Worm (Caenorhabditis elegans) whole organism, L1 larva: ENCODE measurements around the gene sox-4.

Experiments used
- efl-1 ChIP-seq, 4 experiments: fragments of 150-350 bp; optimal IDR thresholded peaks in 3 of 4; peaks in 1 of 4; 1 replicate in 1 of 4; 2 replicates in 3 of 4; lab custom pipeline; 2014; ENCODE audit warnings: missing biosample characterization in 2 of 4, missing genetic modification characterization in 2 of 4, missing genetic modification reagents in 2 of 4
- jun-1 ChIP-seq: fragments of 150-350 bp; optimal IDR thresholded peaks from 2 replicates; lab custom pipeline; 2014; ENCODE audit warnings: missing biosample characterization, missing genetic modification reagents, missing genetic modification characterization
- lin-13 ChIP-seq: fragments of 150-350 bp; optimal IDR thresholded peaks from 2 replicates; lab custom pipeline; 2014; ENCODE audit warnings: missing biosample characterization, missing genetic modification reagents, missing genetic modification characterization
- nhr-11 ChIP-seq: fragments of 150-350 bp; optimal IDR thresholded peaks from 2 replicates; lab custom pipeline; 2014; ENCODE audit warnings: missing biosample characterization, missing genetic modification characterization
- nhr-12 ChIP-seq: sonication (generic microtip); optimal IDR thresholded peaks from 2 replicates; lab custom pipeline; 2017; ENCODE audit warnings: missing biosample characterization, missing genetic modification characterization
- nhr-28 ChIP-seq: fragments of 150-350 bp; optimal IDR thresholded peaks from 2 replicates; lab custom pipeline; 2014; ENCODE audit warnings: missing biosample characterization, missing genetic modification characterization
- nhr-76 ChIP-seq: sonication (generic microtip); optimal IDR thresholded peaks from 2 replicates; lab custom pipeline; 2017; ENCODE audit warnings: missing biosample characterization, missing genetic modification characterization
- unc-62 ChIP-seq: fragments of 150-350 bp; optimal IDR thresholded peaks from 2 replicates; lab custom pipeline; 2014; ENCODE audit warnings: missing biosample characterization, missing genetic modification reagents, missing genetic modification characterization
- unc-86 ChIP-seq: sonication (generic microtip); optimal IDR thresholded peaks from 2 replicates; lab custom pipeline; 2016; ENCODE audit warnings: missing genetic modification characterization, missing compliant biosample characterization
- ztf-11 ChIP-seq, 2 experiments: sonication (generic microtip); optimal IDR thresholded peaks; 2 replicates each; lab custom pipeline; 2016 to 2017; ENCODE audit warnings: missing genetic modification characterization in 2 of 2, missing biosample characterization in 1 of 2, missing compliant biosample characterization in 1 of 2

- TF ChIP-seq efl-1 (optimal IDR thresholded peaks at IDR 0.05; lab: Kevin White, UChicago) (no peak), efl-1 (GFP tag; optimal IDR thresholded peaks at IDR 0.05 in 1 of 2; lab: Kevin White, UChicago) (no peak), nhr-28 (tag; lab: Kevin White, UChicago) (no peak), unc-62 (no peak), jun-1 (no peak), ztf-11 (tag; optimal IDR thresholded peaks at IDR 0.05; lab: Kevin White, UChicago) (no peak), nhr-11 (tag; lab: Kevin White, UChicago) (no peak), nhr-12 (tag; lab: Kevin White, UChicago) (no peak), lin-13 (GFP tag; lab: Kevin White, UChicago) (no peak), nhr-76 (tag; lab: Kevin White, UChicago) (no peak), unc-86 (no peak)
Measured at ce11 chrX:3455561-3455960, 53.2 kb downstream of the sox-4 start.
